Fruit fly (Drosophila melanogaster): ENCODE results near the gene bou.

The bou gene

DNA sequence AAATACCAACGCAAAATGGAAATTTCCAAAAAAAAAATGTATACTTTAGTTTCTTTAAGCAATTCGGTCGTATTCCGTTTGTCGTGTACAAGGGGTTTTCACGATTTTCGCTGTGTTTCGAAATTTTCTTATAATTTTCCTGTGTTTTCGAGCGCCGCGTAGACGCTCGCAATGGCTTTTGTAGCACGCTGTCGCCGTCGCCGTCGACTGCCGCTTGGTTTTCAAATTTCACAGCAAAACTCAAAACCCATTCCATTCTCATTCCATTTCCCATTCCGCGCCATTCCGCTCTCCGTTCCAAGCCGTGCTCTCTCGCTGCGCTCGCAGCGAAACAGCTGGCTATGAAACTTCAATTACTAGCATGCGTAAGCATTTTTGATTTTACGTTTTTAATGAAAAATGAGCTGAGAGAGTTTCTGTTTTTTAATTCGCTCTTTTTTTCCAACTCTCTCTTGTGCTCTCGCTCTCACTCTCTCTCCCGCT is 4.8 kb upstream of the bou start (continued):
- TF ChIP-seq ATbp (GFP tag; optimal IDR thresholded peaks at IDR 0.05) (no peak), Dip3 (GFP tag; optimal IDR thresholded peaks at IDR 0.05) (no peak), B-H1 (GFP tag; IDR thresholded peaks at IDR 0.05) (no peak), CG2889 (GFP tag; IDR thresholded peaks at IDR 0.05) (no peak), Bgb (GFP tag; IDR thresholded peaks at IDR 0.05; ENCODE audit: partially characterized antibody) (peak; percentile 26; the same call in 1 of the 2 replicates), ara (GFP tag; IDR thresholded peaks at IDR 0.05) (no peak), nerfin-1 (tag; optimal IDR thresholded peaks at IDR 0.05) (peak; percentile 41), Med (GFP tag) (peak; percentile 76), sisA (GFP tag; IDR thresholded peaks at IDR 0.05) (no peak), crp (GFP tag; optimal IDR thresholded peaks at IDR 0.05) (no peak), Atf6 (GFP tag; IDR thresholded peaks at IDR 0.05) (0 out of 2 replicates have a peak, but pooled peaks have one; percentile 22), dan (GFP tag; IDR thresholded peaks at IDR 0.05) (no peak), Dad (GFP tag; optimal IDR thresholded peaks at IDR 0.05) (peak; percentile 4), CG8290 (GFP tag; optimal IDR thresholded peaks at IDR 0.05) (no peak), CG8290 (tag; optimal IDR thresholded peaks at IDR 0.05) (peak; percentile 24 to 29), Asciz (GFP tag; optimal IDR thresholded peaks at IDR 0.05) (no peak), CG10274 (GFP tag; optimal IDR thresholded peaks at IDR 0.05) (no peak), Myb (GFP tag; optimal IDR thresholded peaks at IDR 0.05) (no peak), CG6791 (GFP tag; IDR thresholded peaks at IDR 0.05; ENCODE audit: partially characterized antibody) (0 out of 3 replicates have a peak, but pooled peaks have one; percentile 33), CG12744 (GFP tag; optimal IDR thresholded peaks at IDR 0.05) (no peak), Fer3 (tag; optimal IDR thresholded peaks at IDR 0.05) (no peak), ewg (GFP tag; optimal IDR thresholded peaks at IDR 0.05) (no peak), CG32532 (GFP tag; IDR thresholded peaks at IDR 0.05) (no peak), zfh2 (GFP tag; optimal IDR thresholded peaks at IDR 0.05) (no peak), stwl (tag; optimal IDR thresholded peaks at IDR 0.05) (no peak), CG17385 (GFP tag; optimal IDR thresholded peaks at IDR 0.05) (no peak), CG2875 (GFP tag; optimal IDR thresholded peaks at IDR 0.05) (no peak), sens-2 (GFP tag; IDR thresholded peaks at IDR 0.05) (no peak), unc-4 (GFP tag; IDR thresholded peaks at IDR 0.05; ENCODE audit: partially characterized antibody) (no peak), sim (GFP tag; IDR thresholded peaks at IDR 0.05) (no peak), NfI (GFP tag; optimal IDR thresholded peaks at IDR 0.05) (no peak), CG7987 (GFP tag; optimal IDR thresholded peaks at IDR 0.05) (no peak), nau (GFP tag; optimal IDR thresholded peaks at IDR 0.05) (no peak), Fer1 (GFP tag; optimal IDR thresholded peaks at IDR 0.05) (no peak), CG8765 (GFP tag; IDR thresholded peaks at IDR 0.05) (no peak), so (GFP tag; IDR thresholded peaks at IDR 0.05) (peak; percentile 22; the same call in 1 of the 3 replicates), tx (GFP tag; optimal IDR thresholded peaks at IDR 0.05) (no peak), wek (GFP tag; optimal IDR thresholded peaks at IDR 0.05) (no peak), CG9609 (GFP tag; optimal IDR thresholded peaks at IDR 0.05) (no peak), CG15269 (tag; optimal IDR thresholded peaks at IDR 0.05) (peak; percentile 18), CG13624 (GFP tag; optimal IDR thresholded peaks at IDR 0.05) (no peak), CG13123 (GFP tag; optimal IDR thresholded peaks at IDR 0.05) (no peak), cato (GFP tag; optimal IDR thresholded peaks at IDR 0.05; ENCODE audit: borderline replicate concordance) (no peak), CG8281 (tag; optimal IDR thresholded peaks at IDR 0.05) (no peak), Sry-δ (GFP tag; optimal IDR thresholded peaks at IDR 0.05) (no peak), prd (optimal IDR thresholded peaks at IDR 0.05) (no peak), prd (GFP tag; IDR thresholded peaks at IDR 0.05) (peak; percentile 23; the same call in 1 of the 3 replicates), Spps (tag; optimal IDR thresholded peaks at IDR 0.05) (no peak), CG16779 (GFP tag; IDR thresholded peaks at IDR 0.05) (no peak), bbx (GFP tag; IDR thresholded peaks at IDR 0.05; ENCODE audit: partially characterized antibody) (peak; percentile 39; the same call in 1 of the 2 replicates), salm (tag; optimal IDR thresholded peaks at IDR 0.05) (no peak)
